Fruit fly (Drosophila melanogaster) whole organism, larva: Measurements from ENCODE around the gene G6P.

Experiments
- noc ChIP-seq: fragments of 200-800 bp; sonication (Bioruptor generic); optimal IDR thresholded peaks from 3 replicates; lab custom pipeline; 2019; ENCODE audit warnings: missing biosample characterization, mild to moderate bottlenecking, missing genetic modification characterization, moderate library complexity

The G6P gene

DNA sequence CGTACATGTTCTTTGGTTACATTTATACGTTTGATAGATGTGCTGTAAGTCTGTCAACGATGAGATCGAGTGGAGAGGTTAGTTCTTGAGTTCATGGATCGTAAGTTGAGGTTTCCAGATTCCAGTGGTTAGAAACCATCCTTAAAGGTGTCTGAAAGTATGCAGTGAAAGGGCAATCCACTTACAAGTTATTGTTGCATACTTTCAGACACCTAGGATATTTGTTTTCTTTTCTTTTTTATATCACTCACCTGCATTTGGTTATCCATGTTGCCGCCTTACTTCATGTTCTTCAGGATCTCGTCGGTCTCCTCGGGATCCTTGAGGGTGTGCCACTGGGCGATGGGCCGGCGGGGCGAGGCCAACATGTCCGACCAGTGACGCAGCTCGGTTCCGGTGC lies 32.8 kb downstream of the G6P start:
- TF ChIP-seq noc (tag; lab: Kevin White, UChicago) = no peak

DNA sequence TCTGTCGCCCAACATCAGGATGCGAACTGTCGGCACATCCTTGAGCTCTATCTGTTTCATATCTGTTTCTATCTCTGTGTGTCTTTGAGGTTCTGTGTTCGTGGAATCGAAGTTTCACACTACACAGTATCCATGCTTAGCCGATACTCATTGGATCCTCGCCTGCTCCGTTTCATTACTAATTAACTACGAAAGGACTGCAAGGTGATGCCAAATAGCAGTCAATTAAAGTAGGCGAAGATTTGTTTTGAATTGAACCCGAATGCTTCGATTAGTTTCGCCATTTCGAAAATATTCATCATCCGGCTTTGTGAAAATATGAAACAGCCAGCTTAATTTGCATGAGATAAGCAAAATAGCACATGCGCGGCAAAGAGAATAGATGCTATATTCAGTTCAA lies 43.9 kb downstream of the G6P start, which contains the start of gene CG15399:
CG15399 (minus strand) TSS at position 101 of the 400 bp plus-strand sequence.
- no peak for TF ChIP-seq noc (tag; lab: Kevin White, UChicago)

DNA sequence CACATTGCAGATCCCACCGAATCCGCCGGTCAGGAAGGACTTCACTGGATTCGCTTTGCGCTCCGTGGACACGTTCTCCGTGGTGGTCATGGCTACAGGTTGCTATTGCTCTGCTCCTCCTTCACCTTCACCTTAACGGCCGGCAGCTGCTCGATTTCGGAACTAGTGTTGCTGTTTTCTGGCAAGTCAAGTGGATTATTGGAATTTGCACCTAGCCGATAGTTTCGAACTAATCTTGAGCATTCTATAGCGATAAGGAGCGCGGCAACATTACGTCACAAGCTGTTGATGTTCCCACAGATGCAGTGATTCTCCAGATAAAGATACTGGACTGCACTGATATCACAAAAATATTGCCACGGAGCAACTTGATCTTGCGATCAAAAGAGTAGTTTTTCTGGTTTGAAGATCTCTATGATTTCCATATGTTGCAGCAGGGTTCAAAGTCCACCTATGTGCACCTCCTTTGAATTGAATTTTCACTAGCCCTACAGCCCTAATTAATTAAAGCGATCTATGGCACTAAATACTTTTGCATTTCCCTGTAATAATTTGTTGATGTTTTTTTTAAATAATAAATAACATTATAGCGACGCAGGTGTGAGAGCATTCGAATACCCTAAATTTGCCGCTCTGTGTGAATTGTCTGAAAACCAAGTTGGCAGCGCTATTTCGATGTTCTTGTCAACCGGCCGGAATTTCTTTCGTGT lies 45.9 kb downstream of the G6P start, which contains the start of the genes colt and HINT1:
colt (minus strand) TSS at position 594 of the 710 bp plus-strand sequence.
HINT1 (plus strand) TSS at position 660 of the 710 bp plus-strand sequence.
- TF ChIP-seq noc (tag; lab: Kevin White, UChicago) = peak; percentile 35

DNA sequence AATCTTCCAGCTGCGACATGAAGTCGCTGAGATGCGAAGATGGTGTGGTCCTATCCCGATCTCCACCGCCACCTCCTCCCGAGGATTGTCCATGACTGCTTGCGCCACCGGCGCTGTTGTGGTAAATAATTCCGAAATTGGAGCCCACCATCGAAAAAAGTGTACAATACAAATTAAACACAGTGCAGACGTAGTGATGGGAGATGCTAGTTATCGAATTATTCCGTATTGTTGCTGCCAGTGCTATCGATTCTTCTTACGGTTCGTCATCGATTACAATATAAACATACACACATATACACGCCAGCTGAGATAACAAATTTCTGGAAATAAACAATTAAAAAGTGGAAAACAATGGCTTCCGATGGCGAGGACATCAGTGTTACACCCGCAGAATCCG lies 47.9 kb downstream of the G6P start, which contains the start of the genes Taf10b and Taf10:
Taf10b (minus strand) TSS at position 219 of the 400 bp plus-strand sequence.
Taf10 (plus strand) TSS at position 264 of the 400 bp plus-strand sequence.
- TF ChIP-seq noc (tag; lab: Kevin White, UChicago) = peak; percentile 22

DNA sequence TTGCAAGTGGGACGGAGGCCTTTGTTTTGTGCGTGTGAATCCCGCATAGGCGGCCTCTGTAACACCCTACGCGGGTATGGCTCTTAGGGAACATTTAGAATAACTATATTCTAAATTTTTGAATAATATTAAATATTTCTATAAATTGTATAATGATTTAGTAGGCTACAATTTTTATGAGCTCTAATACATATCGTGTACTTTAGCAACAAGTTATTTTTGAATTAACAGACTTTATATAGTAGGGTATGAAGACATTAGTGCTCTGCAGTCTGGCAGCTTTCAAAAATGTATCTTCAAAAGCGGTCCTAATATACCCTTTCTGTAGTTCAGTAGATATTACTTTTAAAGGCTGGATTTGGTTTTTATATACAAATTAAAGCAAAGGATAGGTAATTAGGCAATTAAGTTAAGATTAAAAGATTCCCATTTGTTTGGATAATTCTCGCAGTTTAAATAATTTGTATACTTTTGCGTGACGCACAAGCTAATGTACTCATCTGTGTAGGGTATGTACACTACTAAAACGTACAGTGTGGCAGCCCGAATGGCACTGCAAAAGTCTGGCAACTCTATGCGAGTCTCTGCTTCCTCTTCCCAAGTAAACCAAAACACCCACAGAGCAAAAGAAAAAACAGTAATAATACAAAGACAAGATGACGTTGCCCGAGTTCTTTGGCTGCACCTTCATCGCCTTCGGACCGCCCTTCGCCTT lies 49.7 kb downstream of the G6P start, which contains the start of the genes Snx21 and aph-1:
Snx21 (minus strand) TSS at position 7 of the 715 bp plus-strand sequence.
aph-1 (plus strand) TSS at position 575 of the 715 bp plus-strand sequence.
- TF ChIP-seq noc (tag; lab: Kevin White, UChicago) = peak; percentile 94
